Fruit fly (Drosophila melanogaster) whole organism: ENCODE results near the gene woc.
A peak's percentile ranks its signal among the peaks of the same experiment; 100 is the strongest.

Source experiments
- CG8478 ChIP-seq: fragments of >200 bp; optimal IDR thresholded peaks from 2 replicates; lab custom pipeline; 2018; ENCODE audit warnings: inconsistent platforms
- Dll ChIP-seq: fragments of >200 bp; optimal IDR thresholded peaks from 2 replicates; lab custom pipeline; 2017
- EcR ChIP-seq, 2 experiments: fragments of >200 bp; optimal IDR thresholded peaks; 2 replicates each; lab custom pipeline; 2017; ENCODE audit warnings: missing biosample characterization in 2 of 2, missing genetic modification characterization in 2 of 2, missing genetic modification reagents in 2 of 2
- pan ChIP-seq: fragments of >200 bp; optimal IDR thresholded peaks from 2 replicates; lab custom pipeline; 2017
- psq ChIP-seq: fragments of >200 bp; optimal IDR thresholded peaks from 2 replicates; lab custom pipeline; 2017
- usp ChIP-seq: fragments of >200 bp; optimal IDR thresholded peaks from 2 replicates; lab custom pipeline; 2017; ENCODE audit warnings: missing biosample characterization, missing genetic modification characterization, mixed read lengths

The woc gene

dm6 chr3R:27222013-27222673, 41.7 kb downstream of the woc start:
- TF ChIP-seq psq (lab: Kevin White, UChicago) (no peak), usp (GFP tag; lab: Kevin White, UChicago) (no peak), Dll (lab: Kevin White, UChicago) (no peak), pan (no peak), EcR (GFP tag; optimal IDR thresholded peaks at IDR 0.05; lab: Kevin White, UChicago) (no peak), CG8478 (lab: Kevin White, UChicago) (no peak)

dm6 chr3R:27220829-27221463, 42.9 kb downstream of the woc start:
- TF ChIP-seq usp (GFP tag; lab: Kevin White, UChicago) (no peak), EcR (GFP tag; optimal IDR thresholded peaks at IDR 0.05; lab: Kevin White, UChicago) (no peak), Dll (lab: Kevin White, UChicago) (no peak), pan (no peak), CG8478 (lab: Kevin White, UChicago) (no peak), psq (lab: Kevin White, UChicago) (no peak)

dm6 chr3R:27218814-27219213, 45.0 kb downstream of the woc start:
- no peak for TF ChIP-seq usp (GFP tag; lab: Kevin White, UChicago)

- TF ChIP-seq pan: no peak
Measured at dm6 chr3R:27218288-27218687, 45.6 kb downstream of the woc start.

dm6 chr3R:27217465-27218059, 46.3 kb downstream of the woc start:
- no peak for TF ChIP-seq CG8478 (lab: Kevin White, UChicago)
- peak; percentile 86 for TF ChIP-seq pan
- TF ChIP-seq Dll (lab: Kevin White, UChicago): no peak

dm6 chr3R:27214949-27215348, 48.9 kb downstream of the woc start:
- TF ChIP-seq Dll (lab: Kevin White, UChicago) (no peak), EcR (GFP tag; optimal IDR thresholded peaks at IDR 0.05; lab: Kevin White, UChicago) (no peak), psq (lab: Kevin White, UChicago) (no peak), usp (GFP tag; lab: Kevin White, UChicago) (no peak), CG8478 (lab: Kevin White, UChicago) (no peak), pan (no peak)

- TF ChIP-seq usp (GFP tag; lab: Kevin White, UChicago) (no peak), psq (lab: Kevin White, UChicago) (no peak), Dll (lab: Kevin White, UChicago) (no peak), CG8478 (lab: Kevin White, UChicago) (no peak), pan (no peak), EcR (GFP tag; optimal IDR thresholded peaks at IDR 0.05; lab: Kevin White, UChicago) (no peak)
Measured at dm6 chr3R:27212979-27213580, 50.8 kb downstream of the woc start.

- TF ChIP-seq pan (no peak), CG8478 (lab: Kevin White, UChicago) (no peak), EcR (GFP tag; optimal IDR thresholded peaks at IDR 0.05; lab: Kevin White, UChicago) (no peak), usp (GFP tag; lab: Kevin White, UChicago) (no peak), psq (lab: Kevin White, UChicago) (no peak), Dll (lab: Kevin White, UChicago) (no peak)
Measured at dm6 chr3R:27209561-27210275, 54.1 kb downstream of the woc start.

- TF ChIP-seq usp (GFP tag; lab: Kevin White, UChicago) (no peak), Dll (lab: Kevin White, UChicago) (no peak), psq (lab: Kevin White, UChicago) (no peak)
Measured at dm6 chr3R:27208724-27209343, 55.0 kb downstream of the woc start.
